Worm (Caenorhabditis elegans): ENCODE results near the gene lin-46.

DNA sequence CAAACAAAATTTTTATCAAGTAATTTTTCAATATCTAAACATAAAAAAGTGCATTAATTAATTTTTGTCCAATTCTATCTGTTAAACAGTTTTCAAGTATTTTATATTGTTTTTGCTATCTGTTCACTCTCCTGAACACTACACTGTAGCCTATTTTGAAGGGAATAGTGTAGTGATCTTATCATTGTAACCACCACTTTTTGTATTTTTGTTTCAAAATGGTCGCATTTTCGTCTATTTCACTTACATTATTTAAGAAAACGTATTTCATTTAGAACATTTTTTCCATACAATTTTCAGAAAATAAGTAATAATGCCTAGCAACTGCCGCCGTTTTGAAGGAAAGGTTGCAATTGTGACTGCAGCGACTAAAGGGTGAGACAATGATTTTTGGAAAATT is 46.3 kb upstream of the lin-46 start, which contains the start of gene dhrs-4:
- no peak for TF ChIP-seq peb-1 (tag; optimal IDR thresholded peaks at IDR 0.05)
- TF ChIP-seq fos-1 (tag; optimal IDR thresholded peaks at IDR 0.05) = no peak
- TF ChIP-seq blmp-1 (tag; optimal IDR thresholded peaks at IDR 0.05; ENCODE audit: insufficient read depth) = no peak
- TF ChIP-seq nhr-77 (tag; optimal IDR thresholded peaks at IDR 0.05) = no peak
- TF ChIP-seq skn-1 (tag; optimal IDR thresholded peaks at IDR 0.05) = no peak
- no peak for TF ChIP-seq ZK546.5 (tag; optimal IDR thresholded peaks at IDR 0.05)
- no peak for TF ChIP-seq nhr-23 (tag; optimal IDR thresholded peaks at IDR 0.05)
